Worm (Caenorhabditis elegans) whole organism, L1 larva: ENCODE data around the gene ruvb-1.
A peak's percentile ranks its signal among the peaks of the same experiment; 100 is the strongest.

Source experiments
- C16A3.4 ChIP-seq: fragments of 150-350 bp; optimal IDR thresholded peaks from 2 replicates; lab custom pipeline; 2014; ENCODE audit warnings: missing biosample characterization, missing genetic modification characterization
- Y116A8C.19 ChIP-seq: sonication (generic microtip); optimal IDR thresholded peaks from 2 replicates; lab custom pipeline; 2016; ENCODE audit warnings: missing compliant biosample characterization, missing genetic modification characterization, borderline replicate concordance
- aha-1 ChIP-seq: fragments of 150-350 bp; optimal IDR thresholded peaks from 2 replicates; lab custom pipeline; 2014; ENCODE audit warnings: missing biosample characterization, missing genetic modification characterization
- alr-1 ChIP-seq: fragments of 200-800 bp; sonication (Bioruptor generic); optimal IDR thresholded peaks from 2 replicates; lab custom pipeline; 2018; ENCODE audit warnings: borderline replicate concordance, mild to moderate bottlenecking, missing genetic modification characterization, missing compliant biosample characterization
- ama-1 ChIP-seq: fragments of 150-350 bp; optimal IDR thresholded peaks from 2 replicates; lab custom pipeline; 2014
- ceh-8 ChIP-seq: fragments of 200-800 bp; sonication (Bioruptor generic); optimal IDR thresholded peaks from 2 replicates; lab custom pipeline; 2018; ENCODE audit warnings: mild to moderate bottlenecking, missing genetic modification characterization, moderate library complexity, missing compliant biosample characterization
- ceh-90 ChIP-seq: sonication (generic microtip); optimal IDR thresholded peaks from 2 replicates; lab custom pipeline; 2016; ENCODE audit warnings: missing genetic modification characterization, missing compliant biosample characterization
- dpl-1 ChIP-seq, 3 experiments: fragments of 150-350 bp in 2 of 3; sonication (generic microtip) in 1 of 3; optimal IDR thresholded peaks; 2 replicates each; lab custom pipeline; 2014 to 2017; ENCODE audit warnings: missing biosample characterization in 3 of 3, missing genetic modification characterization in 3 of 3, missing genetic modification reagents in 3 of 3
- efl-1 ChIP-seq, 4 experiments: fragments of 150-350 bp; optimal IDR thresholded peaks in 3 of 4; peaks in 1 of 4; 1 replicate in 1 of 4; 2 replicates in 3 of 4; lab custom pipeline; 2014; ENCODE audit warnings: missing biosample characterization in 2 of 4, missing genetic modification characterization in 2 of 4, missing genetic modification reagents in 2 of 4
- efl-3 ChIP-seq: fragments of 200-800 bp; sonication (Bioruptor generic); optimal IDR thresholded peaks from 2 replicates; lab custom pipeline; 2018; ENCODE audit warnings: mild to moderate bottlenecking, missing genetic modification characterization, missing compliant biosample characterization
- egl-13 ChIP-seq: sonication (generic microtip); optimal IDR thresholded peaks from 2 replicates; lab custom pipeline; 2016; ENCODE audit warnings: missing genotype, missing genetic modification reagents, missing genetic modification characterization, missing compliant biosample characterization
- ets-5 ChIP-seq: fragments of 200-800 bp; sonication (Bioruptor generic); IDR thresholded peaks from 2 replicates; pipeline ENCODE4 v1.3.6; 2022; ENCODE audit warnings: missing genetic modification characterization, missing compliant biosample characterization
- fkh-4 ChIP-seq: sonication (generic microtip); optimal IDR thresholded peaks from 2 replicates; lab custom pipeline; 2016; ENCODE audit warnings: missing compliant biosample characterization, missing genetic modification characterization, borderline replicate concordance
- grh-1 ChIP-seq: fragments of 200-800 bp; sonication (Bioruptor generic); IDR thresholded peaks from 2 replicates; pipeline ENCODE4 v1.3.6; 2022; ENCODE audit warnings: missing genetic modification reagents, missing genetic modification characterization, missing compliant biosample characterization
- hlh-17 ChIP-seq: fragments of 200-800 bp; sonication (Bioruptor generic); optimal IDR thresholded peaks from 2 replicates; lab custom pipeline; 2018; ENCODE audit warnings: missing genetic modification characterization, mild to moderate bottlenecking, missing compliant biosample characterization, moderate library complexity, borderline replicate concordance
- jun-1 ChIP-seq: fragments of 150-350 bp; optimal IDR thresholded peaks from 2 replicates; lab custom pipeline; 2014; ENCODE audit warnings: missing biosample characterization, missing genetic modification reagents, missing genetic modification characterization
- lin-14 ChIP-seq: fragments of 200-800 bp; sonication (Bioruptor generic); optimal IDR thresholded peaks from 2 replicates; lab custom pipeline; 2018; ENCODE audit warnings: mild to moderate bottlenecking, missing genetic modification characterization, moderate library complexity, missing compliant biosample characterization
- lin-35 ChIP-seq, 2 experiments: fragments of 150-350 bp; optimal IDR thresholded peaks; 2 replicates each; lab custom pipeline; 2014; ENCODE audit warnings: missing biosample characterization in 2 of 2, missing genetic modification characterization in 2 of 2, missing genetic modification reagents in 2 of 2
- lin-39 ChIP-seq: fragments of 150-350 bp; optimal IDR thresholded peaks from 2 replicates; lab custom pipeline; 2014; ENCODE audit warnings: missing biosample characterization, missing genetic modification reagents, missing genetic modification characterization
- lsy-2 ChIP-seq, 2 experiments: fragments of 150-350 bp; optimal IDR thresholded peaks; 2 replicates each; lab custom pipeline; 2014; ENCODE audit warnings: missing biosample characterization in 2 of 2, missing genetic modification characterization in 2 of 2
- mab-9 ChIP-seq: fragments of 200-800 bp; sonication (Bioruptor generic); IDR thresholded peaks from 2 replicates; pipeline ENCODE4 v1.3.6; 2022; ENCODE audit warnings: missing genetic modification reagents, missing genetic modification characterization, missing compliant biosample characterization
- mdl-1 ChIP-seq, 2 experiments: fragments of 150-350 bp; optimal IDR thresholded peaks; 2 replicates each; lab custom pipeline; 2014 to 2017; ENCODE audit warnings: missing biosample characterization in 2 of 2, missing genetic modification characterization in 2 of 2, inconsistent platforms in 1 of 2
- nhr-12 ChIP-seq: sonication (generic microtip); optimal IDR thresholded peaks from 2 replicates; lab custom pipeline; 2017; ENCODE audit warnings: missing biosample characterization, missing genetic modification characterization
- nhr-19 ChIP-seq: fragments of 200-800 bp; sonication (Bioruptor generic); conservative IDR thresholded peaks from 2 replicates; pipeline ENCODE4 v1.3.6; 2022; ENCODE audit warnings: missing genetic modification characterization, missing compliant biosample characterization
- nhr-20 ChIP-seq: sonication (generic microtip); optimal IDR thresholded peaks from 2 replicates; lab custom pipeline; 2016; ENCODE audit warnings: mild to moderate bottlenecking, missing genetic modification characterization, missing compliant biosample characterization
- nhr-47 ChIP-seq: sonication (generic microtip); optimal IDR thresholded peaks from 2 replicates; lab custom pipeline; 2016; ENCODE audit warnings: mild to moderate bottlenecking, missing genetic modification characterization, moderate library complexity, missing compliant biosample characterization
- nhr-77 ChIP-seq: fragments of 150-350 bp; optimal IDR thresholded peaks from 2 replicates; lab custom pipeline; 2014; ENCODE audit warnings: missing biosample characterization, missing genetic modification characterization
- nhr-84 ChIP-seq: sonication (generic microtip); optimal IDR thresholded peaks from 2 replicates; lab custom pipeline; 2017; ENCODE audit warnings: missing biosample characterization, missing genetic modification characterization
- nhr-90 ChIP-seq: sonication (generic microtip); optimal IDR thresholded peaks from 2 replicates; lab custom pipeline; 2016; ENCODE audit warnings: mild to moderate bottlenecking, missing genetic modification characterization, missing compliant biosample characterization; ENCODE audit not compliant: poor library complexity
- rnt-1 ChIP-seq: sonication (generic microtip); optimal IDR thresholded peaks from 2 replicates; lab custom pipeline; 2016; ENCODE audit warnings: mild to moderate bottlenecking, missing genetic modification characterization, moderate library complexity, missing compliant biosample characterization
- sox-4 ChIP-seq: sonication (generic microtip); optimal IDR thresholded peaks from 2 replicates; lab custom pipeline; 2016; ENCODE audit warnings: missing genetic modification characterization, missing compliant biosample characterization
- sptf-1 ChIP-seq: fragments of 150-350 bp; optimal IDR thresholded peaks from 2 replicates; lab custom pipeline; 2014; ENCODE audit warnings: missing biosample characterization, missing genetic modification characterization
- unc-86 ChIP-seq: sonication (generic microtip); optimal IDR thresholded peaks from 2 replicates; lab custom pipeline; 2016; ENCODE audit warnings: missing genetic modification characterization, missing compliant biosample characterization
- zip-4 ChIP-seq: fragments of 200-800 bp; sonication (Bioruptor generic); optimal IDR thresholded peaks from 2 replicates; lab custom pipeline; 2018; ENCODE audit warnings: mild to moderate bottlenecking, missing genetic modification characterization, moderate library complexity, missing compliant biosample characterization
- ztf-4 ChIP-seq: fragments of 150-350 bp; optimal IDR thresholded peaks from 2 replicates; lab custom pipeline; 2014; ENCODE audit warnings: missing biosample characterization, missing genetic modification characterization

Gene ruvb-1

ce11 chrV:9991610-9992009, 11.0 kb upstream of the ruvb-1 start, which contains the start of the genes rde-1 and trpp-6 (continued):
- TF ChIP-seq efl-3 (GFP tag; lab: Kevin White, UChicago), result no peak
- TF ChIP-seq sptf-1 (tag; lab: Kevin White, UChicago), result no peak
- TF ChIP-seq alr-1 (tag; lab: Kevin White, UChicago), result no peak
- peak in 2 of 3 experiments; percentile 15 to 32 for TF ChIP-seq dpl-1 (GFP tag; optimal IDR thresholded peaks at IDR 0.05; lab: Kevin White, UChicago)
- TF ChIP-seq grh-1 (GFP tag; lab: Robert Waterston, UW), result no peak
- TF ChIP-seq ama-1 (lab: Kevin White, UChicago), result no peak
- TF ChIP-seq nhr-77 (tag; lab: Kevin White, UChicago), result no peak
- TF ChIP-seq lin-14 (GFP tag; lab: Kevin White, UChicago), result no peak
- TF ChIP-seq ets-5, result no peak
- TF ChIP-seq ceh-90 (tag; lab: Kevin White, UChicago), result no peak
- TF ChIP-seq mab-9 (GFP tag; lab: Robert Waterston, UW), result no peak
- no peak for TF ChIP-seq ztf-4 (tag; lab: Kevin White, UChicago)
- no peak for TF ChIP-seq nhr-20 (tag; lab: Kevin White, UChicago)
- TF ChIP-seq sox-4 (tag; lab: Kevin White, UChicago), result no peak
- peak; percentile 6 to 13 for TF ChIP-seq lsy-2 (tag; optimal IDR thresholded peaks at IDR 0.05; lab: Kevin White, UChicago)
- TF ChIP-seq nhr-47 (tag; lab: Kevin White, UChicago), result peak; percentile 28
- no peak for TF ChIP-seq ceh-8 (GFP tag; lab: Kevin White, UChicago)
- no peak for TF ChIP-seq C16A3.4 (tag; lab: Kevin White, UChicago)
- peak in 1 of 2 experiments; percentile 11 for TF ChIP-seq lin-35 (GFP tag; optimal IDR thresholded peaks at IDR 0.05; lab: Kevin White, UChicago)
- TF ChIP-seq aha-1 (tag; lab: Kevin White, UChicago), result no peak
- TF ChIP-seq nhr-90, result no peak
- no peak for TF ChIP-seq fkh-4 (tag; lab: Kevin White, UChicago)
- no peak for TF ChIP-seq lin-39 (tag; lab: Kevin White, UChicago)
- TF ChIP-seq hlh-17 (GFP tag; lab: Kevin White, UChicago), result no peak
- no peak for TF ChIP-seq Y116A8C.19 (tag; lab: Kevin White, UChicago)
- no peak for TF ChIP-seq unc-86
- no peak for TF ChIP-seq nhr-19

ce11 chrV:9987688-9988087, 7.1 kb upstream of the ruvb-1 start, which contains the start of gene C27H6.8:
TSS of gene C27H6.8 (minus strand) at chrV:9987788.
- TF ChIP-seq nhr-12 (tag; lab: Kevin White, UChicago) (no peak), efl-1 (optimal IDR thresholded peaks at IDR 0.05; lab: Kevin White, UChicago) (no peak), efl-1 (GFP tag; optimal IDR thresholded peaks at IDR 0.05 in 1 of 2; lab: Kevin White, UChicago) (peak in 1 of 2 experiments; percentile 15), rnt-1 (tag; lab: Kevin White, UChicago) (no peak), mdl-1 (tag; optimal IDR thresholded peaks at IDR 0.05; lab: Kevin White, UChicago) (no peak), lin-39 (tag; lab: Kevin White, UChicago) (no peak), ztf-4 (tag; lab: Kevin White, UChicago) (no peak)

ce11 chrV:9986177-9986576, 5.6 kb upstream of the ruvb-1 start, which contains the start of gene rmd-2:
TSS of gene rmd-2 (minus strand) at chrV:9986277.
- TF ChIP-seq nhr-84 (tag; lab: Kevin White, UChicago) (no peak), zip-4 (GFP tag; lab: Kevin White, UChicago) (no peak), egl-13 (tag; lab: Kevin White, UChicago) (no peak), rnt-1 (tag; lab: Kevin White, UChicago) (peak; percentile 1), jun-1 (tag; lab: Kevin White, UChicago) (no peak), lin-35 (GFP tag; optimal IDR thresholded peaks at IDR 0.05; lab: Kevin White, UChicago) (peak in 1 of 2 experiments; percentile 16)
- TF ChIP-seq, all 84 proteins: peak for 2
